Worm (Caenorhabditis elegans) whole organism, midembryonic: ENCODE measurements around the gene drn-1.

Experiments used
- T22C8.4 ChIP-seq: fragments of 200-800 bp; sonication (Bioruptor generic); IDR thresholded peaks from 2 replicates; pipeline ENCODE4 v1.3.6; 2022; ENCODE audit warnings: missing genetic modification characterization, missing compliant biosample characterization
- cog-1 ChIP-seq: sonication (generic microtip); optimal IDR thresholded peaks from 2 replicates; lab custom pipeline; 2016; ENCODE audit warnings: missing genetic modification characterization, missing compliant biosample characterization
- flt-1 ChIP-seq: fragments of 200-800 bp; sonication (Bioruptor generic); IDR thresholded peaks from 2 replicates; pipeline ENCODE4 v1.3.6; 2022; ENCODE audit warnings: missing genetic modification characterization, missing compliant biosample characterization
- klf-2 ChIP-seq: fragments of 200-800 bp; sonication (Bioruptor generic); conservative IDR thresholded peaks from 2 replicates; pipeline ENCODE4 v1.3.6; 2022; ENCODE audit warnings: missing genetic modification reagents, missing genetic modification characterization, missing compliant biosample characterization
- med-1 ChIP-seq: sonication (generic microtip); optimal IDR thresholded peaks from 2 replicates; lab custom pipeline; 2017; ENCODE audit warnings: missing genetic modification characterization, mild to moderate bottlenecking, missing compliant biosample characterization, antibody characterized with exemption, missing genetic modification reagents; ENCODE audit not compliant: insufficient read depth
- ref-1 ChIP-seq: fragments of 200-800 bp; sonication (Bioruptor generic); conservative IDR thresholded peaks from 2 replicates; pipeline ENCODE4 v1.3.6; 2022; ENCODE audit warnings: missing genetic modification reagents, missing genetic modification characterization, missing compliant biosample characterization
- tab-1 ChIP-seq: fragments of 200-800 bp; sonication (Bioruptor generic); IDR thresholded peaks from 2 replicates; pipeline ENCODE4 v1.3.6; 2022; ENCODE audit warnings: missing genetic modification characterization, missing compliant biosample characterization
- ztf-23 ChIP-seq: fragments of 200-800 bp; sonication (Bioruptor generic); IDR thresholded peaks from 2 replicates; pipeline ENCODE4 v1.3.6; 2022; ENCODE audit warnings: missing genetic modification reagents, missing genetic modification characterization, missing compliant biosample characterization
- ztf-29 ChIP-seq: fragments of 200-800 bp; sonication (Bioruptor generic); IDR thresholded peaks from 2 replicates; pipeline ENCODE4 v1.3.6; 2022; ENCODE audit warnings: missing genetic modification reagents, missing genetic modification characterization, missing compliant biosample characterization

drn-1 gene

DNA sequence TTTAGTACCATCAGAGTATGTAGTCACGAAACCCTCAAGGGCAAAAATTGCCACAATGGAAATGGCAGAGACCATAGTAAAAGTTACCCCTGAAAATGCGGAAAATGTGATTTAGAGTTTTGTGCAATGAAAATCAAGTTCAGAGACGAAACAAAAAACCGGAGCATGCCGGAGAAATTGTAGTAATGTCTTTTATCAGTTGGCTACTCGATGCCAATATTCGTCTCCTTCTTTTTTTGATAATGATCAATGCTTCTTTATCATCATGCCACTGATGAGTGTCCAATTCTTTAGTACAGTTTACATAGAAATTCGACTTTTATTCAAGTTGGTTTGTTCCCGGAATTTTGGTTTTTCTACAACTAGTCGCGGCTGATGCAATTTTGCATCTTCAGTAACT, 35.9 kb downstream of the drn-1 start, which contains the start of gene pho-1:
Gene pho-1, minus strand, starts transcription at position 89 of the 400 bp plus-strand sequence.
- TF ChIP-seq T22C8.4 (no peak), cog-1 (tag; lab: Kevin White, UChicago) (no peak), med-1 (no peak), ztf-29 (no peak), tab-1 (GFP tag; lab: Robert Waterston, UW) (no peak), flt-1 (GFP tag; lab: Robert Waterston, UW) (no peak), klf-2 (GFP tag; lab: Robert Waterston, UW) (no peak), ztf-23 (no peak), ref-1 (no peak)

- TF ChIP-seq tab-1 (GFP tag; lab: Robert Waterston, UW) (no peak), flt-1 (GFP tag; lab: Robert Waterston, UW) (no peak), ztf-29 (no peak), ref-1 (no peak), klf-2 (GFP tag; lab: Robert Waterston, UW) (no peak), cog-1 (tag; lab: Kevin White, UChicago) (no peak)
Observed at ce11 chrII:5234728-5235127, 36.9 kb downstream of the drn-1 start.

- TF ChIP-seq flt-1 (GFP tag; lab: Robert Waterston, UW), result peak; percentile 49; the same call in 1 of the 2 replicates
- TF ChIP-seq T22C8.4, result 0 out of 2 replicates have a peak, but pooled peaks have one; percentile 34
- TF ChIP-seq klf-2 (GFP tag; lab: Robert Waterston, UW), result no peak
Observed at ce11 chrII:5231111-5231510, 40.5 kb downstream of the drn-1 start, which contains the start of gene EGAP2.1. TSS of gene EGAP2.1 (plus strand) at chrII:5231411.

DNA sequence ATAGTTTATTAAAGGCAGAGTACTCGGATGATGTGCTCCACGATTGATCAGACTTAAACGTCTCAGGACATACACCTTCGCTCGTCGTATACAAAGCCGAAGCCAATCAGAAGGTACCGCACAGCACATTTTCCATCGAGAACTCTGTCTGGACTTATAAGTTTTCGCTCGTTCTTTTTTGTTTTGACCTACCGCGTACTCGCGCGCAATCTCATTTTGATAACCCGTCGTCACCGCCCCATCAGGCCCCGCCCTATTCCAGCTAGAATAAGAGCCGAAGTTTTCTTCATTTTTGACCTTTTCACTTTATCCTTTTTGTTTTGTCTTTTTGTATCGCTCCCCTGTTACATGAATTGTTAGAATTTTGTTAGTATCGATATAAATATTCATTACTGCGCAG, 42.0 kb downstream of the drn-1 start, which contains the start of gene EGAP2.2:
Gene EGAP2.2, plus strand, starts transcription at position 301 of the 400 bp plus-strand sequence.
- TF ChIP-seq flt-1 (GFP tag; lab: Robert Waterston, UW) (no peak), T22C8.4 (no peak), ref-1 (no peak), ztf-23 (no peak), cog-1 (tag; lab: Kevin White, UChicago) (no peak), klf-2 (GFP tag; lab: Robert Waterston, UW) (no peak), tab-1 (GFP tag; lab: Robert Waterston, UW) (no peak), ztf-29 (no peak), med-1 (no peak)

ce11 chrII:5228662-5229061, 43.0 kb downstream of the drn-1 start:
- TF ChIP-seq med-1 (no peak), flt-1 (GFP tag; lab: Robert Waterston, UW) (no peak), tab-1 (GFP tag; lab: Robert Waterston, UW) (0 out of 2 replicates have a peak, but pooled peaks have one; percentile 41)

ce11 chrII:5227768-5228167, 43.9 kb downstream of the drn-1 start:
- TF ChIP-seq med-1, result no peak
- no peak for TF ChIP-seq tab-1 (GFP tag; lab: Robert Waterston, UW)
- no peak for TF ChIP-seq T22C8.4
- TF ChIP-seq flt-1 (GFP tag; lab: Robert Waterston, UW), result 0 out of 2 replicates have a peak, but pooled peaks have one; percentile 30
- TF ChIP-seq cog-1 (tag; lab: Kevin White, UChicago), result peak; percentile 16
- no peak for TF ChIP-seq ztf-23
- no peak for TF ChIP-seq klf-2 (GFP tag; lab: Robert Waterston, UW)
- no peak for TF ChIP-seq ref-1
- no peak for TF ChIP-seq ztf-29

- TF ChIP-seq ztf-23 (0 out of 2 replicates have a peak, but pooled peaks have one; percentile 54), flt-1 (GFP tag; lab: Robert Waterston, UW) (peak; percentile 17; the same call in 1 of the 2 replicates), ztf-29 (no peak)
Observed at ce11 chrII:5226309-5226708, 45.3 kb downstream of the drn-1 start.

ce11 chrII:5225284-5225683, 46.4 kb downstream of the drn-1 start, which contains the start of gene dsh-1:
TSS of gene dsh-1 (minus strand) at chrII:5225384.
- TF ChIP-seq ref-1 (no peak), tab-1 (GFP tag; lab: Robert Waterston, UW) (no peak), ztf-23 (no peak), klf-2 (GFP tag; lab: Robert Waterston, UW) (no peak), T22C8.4 (no peak), cog-1 (tag; lab: Kevin White, UChicago) (no peak), flt-1 (GFP tag; lab: Robert Waterston, UW) (no peak), ztf-29 (no peak)

- TF ChIP-seq ref-1 (no peak), T22C8.4 (no peak), ztf-23 (no peak)
Observed at ce11 chrII:5222830-5223229, 48.8 kb downstream of the drn-1 start.

DNA sequence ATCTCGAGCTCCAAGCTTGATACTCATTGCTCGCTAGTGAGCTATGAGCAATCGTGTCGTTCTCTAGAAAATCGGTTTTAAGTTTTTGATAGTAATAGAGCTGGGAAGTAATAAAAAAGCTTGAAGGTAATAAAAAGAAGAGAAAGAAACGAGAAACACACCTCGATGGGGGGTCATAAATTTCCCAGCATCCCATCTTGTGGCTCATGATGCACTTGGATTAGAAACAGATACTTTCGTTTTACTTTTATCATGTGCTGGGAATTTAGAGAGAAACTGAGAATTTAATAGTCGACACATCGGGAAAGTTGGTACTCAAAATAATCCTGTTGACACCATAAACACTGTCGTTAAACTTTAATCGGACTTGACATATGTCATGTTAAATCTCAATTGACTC, 51.0 kb downstream of the drn-1 start:
- TF ChIP-seq cog-1 (tag; lab: Kevin White, UChicago) (no peak), ztf-29 (no peak), ref-1 (no peak), klf-2 (GFP tag; lab: Robert Waterston, UW) (no peak), med-1 (no peak), flt-1 (GFP tag; lab: Robert Waterston, UW) (no peak), tab-1 (GFP tag; lab: Robert Waterston, UW) (no peak), T22C8.4 (no peak), ztf-23 (no peak)
